Worm (Caenorhabditis elegans) whole organism, midembryonic: ENCODE results near the gene Y9C2UA.1.

ENCODE experiments used
- T22C8.4 ChIP-seq: fragments of 200-800 bp; sonication (Bioruptor generic); IDR thresholded peaks from 2 replicates; pipeline ENCODE4 v1.3.6; 2022; ENCODE audit warnings: missing genetic modification characterization, missing compliant biosample characterization
- cog-1 ChIP-seq: sonication (generic microtip); optimal IDR thresholded peaks from 2 replicates; lab custom pipeline; 2016; ENCODE audit warnings: missing genetic modification characterization, missing compliant biosample characterization
- flt-1 ChIP-seq: fragments of 200-800 bp; sonication (Bioruptor generic); IDR thresholded peaks from 2 replicates; pipeline ENCODE4 v1.3.6; 2022; ENCODE audit warnings: missing genetic modification characterization, missing compliant biosample characterization
- klf-2 ChIP-seq: fragments of 200-800 bp; sonication (Bioruptor generic); conservative IDR thresholded peaks from 2 replicates; pipeline ENCODE4 v1.3.6; 2022; ENCODE audit warnings: missing genetic modification reagents, missing genetic modification characterization, missing compliant biosample characterization
- med-1 ChIP-seq: sonication (generic microtip); optimal IDR thresholded peaks from 2 replicates; lab custom pipeline; 2017; ENCODE audit warnings: missing genetic modification characterization, mild to moderate bottlenecking, missing compliant biosample characterization, antibody characterized with exemption, missing genetic modification reagents; ENCODE audit not compliant: insufficient read depth
- ref-1 ChIP-seq: fragments of 200-800 bp; sonication (Bioruptor generic); conservative IDR thresholded peaks from 2 replicates; pipeline ENCODE4 v1.3.6; 2022; ENCODE audit warnings: missing genetic modification reagents, missing genetic modification characterization, missing compliant biosample characterization
- tab-1 ChIP-seq: fragments of 200-800 bp; sonication (Bioruptor generic); IDR thresholded peaks from 2 replicates; pipeline ENCODE4 v1.3.6; 2022; ENCODE audit warnings: missing genetic modification characterization, missing compliant biosample characterization
- ztf-23 ChIP-seq: fragments of 200-800 bp; sonication (Bioruptor generic); IDR thresholded peaks from 2 replicates; pipeline ENCODE4 v1.3.6; 2022; ENCODE audit warnings: missing genetic modification reagents, missing genetic modification characterization, missing compliant biosample characterization
- ztf-29 ChIP-seq: fragments of 200-800 bp; sonication (Bioruptor generic); IDR thresholded peaks from 2 replicates; pipeline ENCODE4 v1.3.6; 2022; ENCODE audit warnings: missing genetic modification reagents, missing genetic modification characterization, missing compliant biosample characterization

Y9C2UA.1 gene

DNA sequence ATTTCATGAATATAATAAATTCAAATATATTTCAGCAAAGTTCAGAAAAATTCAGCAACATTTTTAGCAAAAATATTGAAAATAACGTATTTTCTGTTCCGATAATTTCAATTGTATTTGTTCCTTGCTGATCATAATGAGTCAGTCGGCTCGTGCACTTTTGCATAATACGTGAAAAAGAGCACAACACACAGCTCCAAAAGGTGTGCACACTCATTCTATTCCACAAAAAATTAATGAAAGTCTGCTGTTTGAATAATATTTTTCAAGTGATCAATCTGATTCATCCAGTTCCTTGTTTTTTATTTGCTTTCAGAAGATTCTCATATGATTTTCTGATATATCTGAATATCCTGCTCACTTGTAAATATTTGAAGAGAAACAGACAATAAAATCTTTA lies 14.9 kb downstream of the Y9C2UA.1 start:
- TF ChIP-seq ztf-29 (GFP tag; lab: Robert Waterston, UW) (no peak), med-1 (GFP tag; lab: Kevin White, UChicago) (no peak), tab-1 (GFP tag; lab: Robert Waterston, UW) (no peak), ref-1 (GFP tag; lab: Robert Waterston, UW) (no peak), ztf-23 (GFP tag; lab: Robert Waterston, UW) (no peak), flt-1 (GFP tag; lab: Robert Waterston, UW) (no peak), cog-1 (tag; lab: Kevin White, UChicago) (no peak), T22C8.4 (GFP tag; lab: Robert Waterston, UW) (no peak), klf-2 (GFP tag; lab: Robert Waterston, UW) (no peak)

DNA sequence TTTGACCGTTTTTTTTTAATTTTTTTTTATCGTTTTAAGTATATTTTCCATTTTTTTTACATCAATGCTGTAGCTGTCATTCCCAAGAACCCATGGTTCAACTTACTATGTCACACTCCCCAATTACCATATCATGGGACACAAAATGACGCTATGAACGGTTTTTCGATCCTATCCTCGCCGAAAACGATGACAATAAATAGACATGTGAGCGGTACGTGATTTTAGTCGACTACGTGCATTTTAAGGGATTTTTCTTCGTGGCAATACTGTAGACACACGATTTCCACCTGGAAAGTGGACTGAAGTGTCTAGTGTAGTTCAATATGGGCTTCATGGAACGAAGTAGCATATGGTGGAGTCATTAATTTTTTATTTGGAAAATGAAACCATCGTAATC lies 16.8 kb downstream of the Y9C2UA.1 start:
- TF ChIP-seq klf-2 (GFP tag; lab: Robert Waterston, UW) (no peak), tab-1 (GFP tag; lab: Robert Waterston, UW) (no peak), cog-1 (tag; lab: Kevin White, UChicago) (no peak), flt-1 (GFP tag; lab: Robert Waterston, UW) (no peak), T22C8.4 (GFP tag; lab: Robert Waterston, UW) (no peak), ztf-29 (GFP tag; lab: Robert Waterston, UW) (no peak), ref-1 (GFP tag; lab: Robert Waterston, UW) (no peak), ztf-23 (GFP tag; lab: Robert Waterston, UW) (no peak), med-1 (GFP tag; lab: Kevin White, UChicago) (no peak)

DNA sequence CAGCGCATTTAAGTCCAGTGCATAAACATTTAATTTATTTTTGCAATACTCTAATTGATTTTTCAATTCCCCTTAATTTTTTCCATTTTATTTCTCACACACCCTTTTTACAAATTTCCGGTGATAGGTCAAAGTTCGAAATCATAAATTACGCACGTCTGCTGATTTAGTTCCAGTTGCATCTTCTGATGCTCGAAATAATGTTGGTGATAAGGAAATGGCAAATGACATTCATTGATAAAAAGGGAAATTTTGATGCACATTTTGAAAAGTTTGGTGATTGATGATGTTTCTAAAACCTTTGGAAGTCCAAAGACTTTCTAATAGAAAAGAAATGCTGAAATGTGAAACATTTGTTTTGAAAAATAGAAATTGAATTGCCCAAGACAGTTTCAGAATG lies 17.7 kb downstream of the Y9C2UA.1 start:
- no peak for TF ChIP-seq med-1 (GFP tag; lab: Kevin White, UChicago)
- no peak for TF ChIP-seq klf-2 (GFP tag; lab: Robert Waterston, UW)
- no peak for TF ChIP-seq T22C8.4 (GFP tag; lab: Robert Waterston, UW)
- no peak for TF ChIP-seq flt-1 (GFP tag; lab: Robert Waterston, UW)
- TF ChIP-seq tab-1 (GFP tag; lab: Robert Waterston, UW): no peak
- TF ChIP-seq ztf-23 (GFP tag; lab: Robert Waterston, UW): no peak
- no peak for TF ChIP-seq ztf-29 (GFP tag; lab: Robert Waterston, UW)
- TF ChIP-seq ref-1 (GFP tag; lab: Robert Waterston, UW): no peak
- no peak for TF ChIP-seq cog-1 (tag; lab: Kevin White, UChicago)

- TF ChIP-seq tab-1 (GFP tag; lab: Robert Waterston, UW) (no peak), ztf-29 (GFP tag; lab: Robert Waterston, UW) (no peak), cog-1 (tag; lab: Kevin White, UChicago) (no peak), ref-1 (GFP tag; lab: Robert Waterston, UW) (no peak), klf-2 (GFP tag; lab: Robert Waterston, UW) (no peak), ztf-23 (GFP tag; lab: Robert Waterston, UW) (no peak), med-1 (GFP tag; lab: Kevin White, UChicago) (no peak), flt-1 (GFP tag; lab: Robert Waterston, UW) (no peak), T22C8.4 (GFP tag; lab: Robert Waterston, UW) (no peak)
Observed at ce11 chrII:9158029-9158428, 18.6 kb downstream of the Y9C2UA.1 start, which contains the start of gene oac-54. oac-54 (plus strand) TSS chrII:9158111.

DNA sequence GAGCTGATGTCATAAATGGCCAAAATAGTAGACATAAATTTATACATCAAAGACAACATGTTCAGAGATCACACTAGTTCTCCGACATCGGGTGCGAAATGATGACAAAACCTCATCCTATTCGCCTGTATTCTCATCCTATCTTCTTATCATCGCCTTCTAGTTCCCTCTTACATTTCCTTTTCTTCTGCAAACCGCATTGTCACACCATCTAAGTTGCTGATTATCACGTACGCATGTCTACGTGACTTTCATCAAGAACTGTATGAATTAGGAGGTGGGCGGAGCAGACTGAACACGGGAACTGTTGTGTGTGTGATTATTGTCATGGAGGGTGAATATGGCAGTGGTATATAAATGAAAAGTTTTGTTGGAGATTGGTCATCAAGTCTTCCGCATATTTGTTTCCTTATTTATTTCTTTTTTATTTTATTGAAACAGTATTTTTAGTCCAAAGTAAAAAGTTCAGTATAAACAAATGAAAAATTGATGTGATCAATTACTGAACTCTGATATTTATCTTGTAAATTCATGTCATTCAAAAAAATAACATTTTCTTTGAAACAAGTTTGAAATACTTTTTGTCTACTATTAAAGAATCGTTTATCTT lies 20.9 kb downstream of the Y9C2UA.1 start:
- TF ChIP-seq ztf-29 (GFP tag; lab: Robert Waterston, UW) (no peak), med-1 (GFP tag; lab: Kevin White, UChicago) (no peak), flt-1 (GFP tag; lab: Robert Waterston, UW) (no peak), T22C8.4 (GFP tag; lab: Robert Waterston, UW) (no peak), ztf-23 (GFP tag; lab: Robert Waterston, UW) (no peak), tab-1 (GFP tag; lab: Robert Waterston, UW) (no peak), cog-1 (tag; lab: Kevin White, UChicago) (no peak), ref-1 (GFP tag; lab: Robert Waterston, UW) (no peak), klf-2 (GFP tag; lab: Robert Waterston, UW) (no peak)

- TF ChIP-seq cog-1 (tag; lab: Kevin White, UChicago): no peak
- TF ChIP-seq flt-1 (GFP tag; lab: Robert Waterston, UW): no peak
- no peak for TF ChIP-seq med-1 (GFP tag; lab: Kevin White, UChicago)
Observed at ce11 chrII:9161023-9161422, 21.6 kb downstream of the Y9C2UA.1 start, which contains the start of gene rhy-1. rhy-1 (plus strand) TSS chrII:9161379.

ce11 chrII:9163348-9163747 lies 23.9 kb downstream of the Y9C2UA.1 start:
- TF ChIP-seq med-1 (GFP tag; lab: Kevin White, UChicago) (no peak), tab-1 (GFP tag; lab: Robert Waterston, UW) (no peak), flt-1 (GFP tag; lab: Robert Waterston, UW) (no peak), ref-1 (GFP tag; lab: Robert Waterston, UW) (no peak), klf-2 (GFP tag; lab: Robert Waterston, UW) (no peak), cog-1 (tag; lab: Kevin White, UChicago) (no peak), T22C8.4 (GFP tag; lab: Robert Waterston, UW) (no peak), ztf-23 (GFP tag; lab: Robert Waterston, UW) (no peak), ztf-29 (GFP tag; lab: Robert Waterston, UW) (no peak)

DNA sequence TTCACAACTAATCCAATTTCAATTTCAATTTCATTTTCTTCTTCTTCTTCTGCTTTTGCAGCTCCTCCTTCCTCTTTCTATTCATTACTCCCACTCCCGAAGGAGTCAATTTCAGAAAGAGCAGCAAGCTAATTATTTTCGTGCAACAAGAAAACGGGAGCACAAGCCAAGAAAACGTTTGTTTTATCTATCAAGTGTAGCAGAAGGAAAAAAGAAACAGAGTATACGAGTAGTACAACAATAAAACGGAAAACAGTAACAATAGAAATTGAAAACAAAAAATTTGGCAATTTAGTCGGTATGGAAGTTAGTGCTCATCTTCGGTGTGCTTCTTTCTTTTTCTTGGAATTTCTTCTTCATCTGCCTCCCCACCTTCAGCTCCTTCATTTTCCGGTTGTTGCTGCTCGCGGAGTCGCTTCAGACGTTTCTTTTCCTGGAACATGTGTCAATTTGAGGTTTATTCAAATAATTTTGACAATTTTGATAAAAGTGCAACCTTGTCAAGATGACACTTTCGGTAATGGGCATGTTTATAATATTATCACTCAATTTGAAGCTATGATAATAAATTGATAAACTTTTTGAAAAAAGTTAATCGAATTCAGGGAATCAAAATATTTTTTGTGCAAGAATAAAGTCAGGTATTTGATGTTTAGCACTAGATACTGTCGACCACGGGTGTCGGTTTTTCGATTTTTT lies 26.5 kb downstream of the Y9C2UA.1 start, which contains the start of gene W07A12.8:
Gene W07A12.8, minus strand, starts transcription at position 51 of the 699 bp plus-strand sequence.
- TF ChIP-seq tab-1 (GFP tag; lab: Robert Waterston, UW): no peak
- 0 out of 2 replicates have a peak, but pooled peaks have one; percentile 5 for TF ChIP-seq flt-1 (GFP tag; lab: Robert Waterston, UW)
